Worm (Caenorhabditis elegans): ENCODE results near the gene ugt-43.

Gene ugt-43

ce11 chrIV:10483607-10484117, 19.3 kb downstream of the ugt-43 start, which contains the start of the genes F01D4.5 and ced-5:
F01D4.5 (minus strand) TSS chrIV:10483657.
ced-5 (plus strand) TSS chrIV:10484110.
- TF ChIP-seq elt-3 (tag; optimal IDR thresholded peaks at IDR 0.05) = no peak
- TF ChIP-seq nhr-2 (tag; optimal IDR thresholded peaks at IDR 0.05) = no peak
- peak; percentile 25 for TF ChIP-seq pha-4 (tag; optimal IDR thresholded peaks at IDR 0.05)
- TF ChIP-seq mab-5 (tag; optimal IDR thresholded peaks at IDR 0.05) = no peak
- no peak for TF ChIP-seq blmp-1 (tag; optimal IDR thresholded peaks at IDR 0.05)
- no peak for TF ChIP-seq nhr-76 (tag; optimal IDR thresholded peaks at IDR 0.05)
- TF ChIP-seq unc-62 (GFP tag; optimal IDR thresholded peaks at IDR 0.05) = no peak
- peak; percentile 36 for TF ChIP-seq cnd-1 (tag; optimal IDR thresholded peaks at IDR 0.05)
- no peak for TF ChIP-seq ceh-83 (GFP tag; optimal IDR thresholded peaks at IDR 0.05)
- TF ChIP-seq bed-3 (GFP tag; optimal IDR thresholded peaks at IDR 0.05) = no peak
- no peak for TF ChIP-seq nhr-237 (tag; optimal IDR thresholded peaks at IDR 0.05)
- TF ChIP-seq mep-1 (tag; optimal IDR thresholded peaks at IDR 0.05) = peak; percentile 24
- TF ChIP-seq M03D4.4 (tag; optimal IDR thresholded peaks at IDR 0.05) = peak; percentile 22
- peak; percentile 39 for TF ChIP-seq ces-1 (GFP tag; optimal IDR thresholded peaks at IDR 0.05)
- TF ChIP-seq unc-39 (tag; optimal IDR thresholded peaks at IDR 0.05) = no peak
- no peak for TF ChIP-seq hlh-1 (tag; optimal IDR thresholded peaks at IDR 0.05)
- TF ChIP-seq lin-13 (tag; optimal IDR thresholded peaks at IDR 0.05) = peak; percentile 33
- TF ChIP-seq lsy-2 (tag; optimal IDR thresholded peaks at IDR 0.05) = no peak
- TF ChIP-seq ceh-39 (tag; optimal IDR thresholded peaks at IDR 0.05) = no peak
- TF ChIP-seq ham-2 (GFP tag; optimal IDR thresholded peaks at IDR 0.05) = no peak
- TF ChIP-seq unc-120 (tag; optimal IDR thresholded peaks at IDR 0.05; ENCODE audit: poor library complexity, severe bottlenecking) = no peak
- no peak for TF ChIP-seq ceh-43 (GFP tag; optimal IDR thresholded peaks at IDR 0.05)
- no peak for TF ChIP-seq drap-1 (GFP tag; optimal IDR thresholded peaks at IDR 0.05)
- TF ChIP-seq elt-1 (tag; optimal IDR thresholded peaks at IDR 0.05; ENCODE audit: borderline replicate concordance, insufficient read depth) = no peak
- no peak for TF ChIP-seq zip-8 (tag; optimal IDR thresholded peaks at IDR 0.05)
- TF ChIP-seq mls-2 (tag; optimal IDR thresholded peaks at IDR 0.05) = no peak
- TF ChIP-seq sem-2 (GFP tag; optimal IDR thresholded peaks at IDR 0.05) = no peak
- no peak for TF ChIP-seq nhr-12 (tag; optimal IDR thresholded peaks at IDR 0.05)
- no peak for TF ChIP-seq nhr-28 (tag; optimal IDR thresholded peaks at IDR 0.05)
- TF ChIP-seq lin-32 (GFP tag; optimal IDR thresholded peaks at IDR 0.05) = no peak
- TF ChIP-seq flh-1 (GFP tag; optimal IDR thresholded peaks at IDR 0.05) = no peak
- peak; percentile 54 for TF ChIP-seq sptf-1 (tag; optimal IDR thresholded peaks at IDR 0.05)

- TF ChIP-seq elt-1 (tag; optimal IDR thresholded peaks at IDR 0.05; ENCODE audit: borderline replicate concordance, insufficient read depth) (no peak), sptf-1 (tag; optimal IDR thresholded peaks at IDR 0.05) (no peak), ceh-43 (GFP tag; optimal IDR thresholded peaks at IDR 0.05) (no peak), ceh-39 (tag; optimal IDR thresholded peaks at IDR 0.05) (no peak), cnd-1 (tag; optimal IDR thresholded peaks at IDR 0.05) (no peak), flh-1 (GFP tag; optimal IDR thresholded peaks at IDR 0.05) (no peak), lin-32 (GFP tag; optimal IDR thresholded peaks at IDR 0.05) (no peak), nhr-2 (tag; optimal IDR thresholded peaks at IDR 0.05) (no peak), nhr-28 (tag; optimal IDR thresholded peaks at IDR 0.05) (no peak), tbx-8 (GFP tag; optimal IDR thresholded peaks at IDR 0.05) (no peak)
These were observed 25.0 kb downstream of the ugt-43 start for ce11 chrIV:10489409-10489808.

- TF ChIP-seq lin-13 (tag; optimal IDR thresholded peaks at IDR 0.05) (no peak), ham-2 (GFP tag; optimal IDR thresholded peaks at IDR 0.05) (no peak), ceh-43 (GFP tag; optimal IDR thresholded peaks at IDR 0.05) (no peak)
These were observed 34.0 kb downstream of the ugt-43 start for ce11 chrIV:10498401-10498800.

- TF ChIP-seq ces-1 (GFP tag; optimal IDR thresholded peaks at IDR 0.05) = peak; percentile 22
- peak; percentile 9 for TF ChIP-seq mls-2 (tag; optimal IDR thresholded peaks at IDR 0.05)
- TF ChIP-seq sptf-1 (tag; optimal IDR thresholded peaks at IDR 0.05) = peak; percentile 36
- no peak for TF ChIP-seq cnd-1 (tag; optimal IDR thresholded peaks at IDR 0.05)
- TF ChIP-seq blmp-1 (tag; optimal IDR thresholded peaks at IDR 0.05) = no peak
- TF ChIP-seq ztf-11 (tag; optimal IDR thresholded peaks at IDR 0.05) = no peak
- TF ChIP-seq unc-62 (GFP tag; optimal IDR thresholded peaks at IDR 0.05) = peak; percentile 17
- TF ChIP-seq mep-1 (tag; optimal IDR thresholded peaks at IDR 0.05) = peak; percentile 7
These were observed 35.6 kb downstream of the ugt-43 start for ce11 chrIV:10499948-10500356.

Measured in whole organism, mixed stage, embryonic.